Worm (Caenorhabditis elegans): ENCODE measurements around the gene mig-14.

DNA sequence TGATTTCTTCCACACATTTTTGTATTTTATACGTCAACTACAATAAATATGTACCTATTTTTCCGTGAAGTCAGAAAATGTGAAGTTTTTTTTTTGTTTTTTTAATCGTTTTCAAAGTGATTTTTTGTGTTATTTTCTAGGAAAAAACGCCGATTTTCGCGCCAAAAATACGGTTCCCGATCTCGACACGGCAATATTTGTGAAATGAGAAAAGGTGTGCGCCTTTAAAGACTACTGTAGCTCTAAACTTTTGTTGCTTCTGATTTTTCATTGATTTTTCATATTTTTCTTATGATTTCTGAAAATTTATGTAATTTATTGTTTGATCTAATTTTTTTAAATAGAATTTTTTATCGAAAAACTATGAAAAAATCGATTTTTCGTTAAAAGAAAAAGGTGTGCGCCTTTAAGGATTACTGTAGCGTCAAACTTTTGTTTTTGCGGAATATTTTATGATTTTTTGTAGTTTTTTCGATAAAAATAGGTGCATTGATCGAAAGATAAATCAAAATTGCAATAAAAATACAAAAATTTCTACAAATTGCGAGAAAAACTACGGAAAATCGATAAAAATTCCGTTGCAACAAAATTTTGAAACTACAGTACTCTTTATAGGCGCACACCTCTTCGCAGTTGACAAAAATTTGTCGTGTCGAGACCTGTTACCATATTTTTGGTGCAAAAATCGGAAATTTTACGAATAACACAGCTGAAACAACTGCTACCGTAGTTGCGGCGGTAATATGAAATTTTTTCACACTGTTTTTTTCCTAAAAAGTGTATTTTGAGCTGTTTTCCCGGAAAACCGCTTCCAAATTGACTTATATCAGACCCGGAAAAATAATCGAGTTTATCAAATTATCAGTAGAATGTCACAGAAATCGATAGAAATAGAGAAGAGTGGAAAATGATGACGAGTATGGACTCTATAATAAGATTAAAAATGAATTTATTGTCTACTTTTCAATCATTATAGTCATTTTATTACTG lies 45.9 kb upstream of the mig-14 start, which contains the start of gene kqt-3:
- TF ChIP-seq him-1 (tag; optimal IDR thresholded peaks at IDR 0.05) (no peak), dao-5 (tag; optimal IDR thresholded peaks at IDR 0.05) (no peak), W03F9.2 (tag; optimal IDR thresholded peaks at IDR 0.05) (no peak)

Measured in whole organism, L4/young adult.